Worm (Caenorhabditis elegans) whole organism, L4 larva: Measurements from ENCODE around the gene F49H6.12.

Experiments
- F10B5.3 ChIP-seq: sonication (generic microtip); optimal IDR thresholded peaks from 2 replicates; lab custom pipeline; 2016; ENCODE audit warnings: mild to moderate bottlenecking, missing genetic modification characterization, missing compliant biosample characterization
- ZK546.5 ChIP-seq, 2 experiments: sonication (generic microtip); optimal IDR thresholded peaks; 2 replicates each; lab custom pipeline; 2017; ENCODE audit warnings: missing biosample characterization in 2 of 2, missing genetic modification characterization in 2 of 2
- ama-1 ChIP-seq: fragments of 150-350 bp; optimal IDR thresholded peaks from 2 replicates; lab custom pipeline; 2014; ENCODE audit warnings: inconsistent platforms, mixed read lengths
- dpl-1 ChIP-seq: fragments of 150-350 bp; optimal IDR thresholded peaks from 2 replicates; lab custom pipeline; 2014; ENCODE audit warnings: missing biosample characterization, missing genetic modification reagents, missing genetic modification characterization
- hmg-1.1 ChIP-seq: fragments of 200-800 bp; sonication (Bioruptor generic); IDR thresholded peaks from 2 replicates; pipeline ENCODE4 v1.3.6; 2022; ENCODE audit warnings: missing genetic modification reagents, missing genetic modification characterization, missing compliant biosample characterization
- mdl-1 ChIP-seq, 2 experiments: fragments of 150-350 bp in 1 of 2; sonication (generic microtip) in 1 of 2; optimal IDR thresholded peaks; 2 replicates each; lab custom pipeline; 2014 to 2017; ENCODE audit warnings: missing biosample characterization in 2 of 2, missing genetic modification characterization in 2 of 2
- nhr-10 ChIP-seq: fragments of 150-350 bp; optimal IDR thresholded peaks from 2 replicates; lab custom pipeline; 2014; ENCODE audit warnings: missing biosample characterization, missing genetic modification characterization
- rbr-2 ChIP-seq: sonication (generic microtip); optimal IDR thresholded peaks from 2 replicates; lab custom pipeline; 2016; ENCODE audit warnings: missing genotype, missing genetic modification characterization, missing compliant biosample characterization
- zag-1 ChIP-seq: fragments of 150-350 bp; optimal IDR thresholded peaks from 2 replicates; lab custom pipeline; 2014; ENCODE audit warnings: missing biosample characterization, missing genetic modification characterization

DNA sequence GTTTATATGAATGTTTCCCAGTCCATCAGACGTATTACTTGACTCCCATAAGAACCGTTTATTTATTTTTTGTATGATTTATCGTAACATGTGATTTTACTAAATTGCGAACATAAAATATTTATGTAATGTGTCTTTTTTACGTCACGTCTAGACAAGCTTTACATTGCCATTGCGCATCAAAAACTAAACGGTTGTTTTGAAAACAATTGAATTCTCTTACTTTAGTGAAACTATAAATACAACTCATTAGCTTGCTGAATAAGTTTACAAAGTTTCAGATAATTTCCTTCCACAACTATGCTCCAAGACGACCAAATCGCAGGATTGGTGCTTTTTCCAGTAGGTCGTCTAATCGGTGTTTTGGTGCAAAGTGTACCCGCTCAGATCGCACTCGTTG lies 46.3 kb downstream of the F49H6.12 start, which contains the start of gene srx-54:
- TF ChIP-seq rbr-2 (tag; lab: Kevin White, UChicago) (no peak), ama-1 (lab: Kevin White, UChicago) (no peak), hmg-1.1 (GFP tag; lab: Robert Waterston, UW) (no peak), nhr-10 (tag; lab: Kevin White, UChicago) (no peak), F10B5.3 (tag; lab: Kevin White, UChicago) (no peak), zag-1 (tag; lab: Kevin White, UChicago) (no peak), dpl-1 (GFP tag; lab: Kevin White, UChicago) (no peak), ZK546.5 (tag; optimal IDR thresholded peaks at IDR 0.05; lab: Kevin White, UChicago) (no peak), mdl-1 (tag; optimal IDR thresholded peaks at IDR 0.05; lab: Kevin White, UChicago) (no peak)
